Worm (Caenorhabditis elegans) whole organism, midembryonic: ENCODE results near the gene osg-1.

Experiments
- T22C8.4 ChIP-seq: fragments of 200-800 bp; sonication (Bioruptor generic); IDR thresholded peaks from 2 replicates; pipeline ENCODE4 v1.3.6; 2022; ENCODE audit warnings: missing genetic modification characterization, missing compliant biosample characterization
- cog-1 ChIP-seq: sonication (generic microtip); optimal IDR thresholded peaks from 2 replicates; lab custom pipeline; 2016; ENCODE audit warnings: missing genetic modification characterization, missing compliant biosample characterization
- flt-1 ChIP-seq: fragments of 200-800 bp; sonication (Bioruptor generic); IDR thresholded peaks from 2 replicates; pipeline ENCODE4 v1.3.6; 2022; ENCODE audit warnings: missing genetic modification characterization, missing compliant biosample characterization
- ztf-23 ChIP-seq: fragments of 200-800 bp; sonication (Bioruptor generic); IDR thresholded peaks from 2 replicates; pipeline ENCODE4 v1.3.6; 2022; ENCODE audit warnings: missing genetic modification reagents, missing genetic modification characterization, missing compliant biosample characterization

ce11 chrIII:5438064-5438463 is 49.3 kb upstream of the osg-1 start:
- TF ChIP-seq flt-1 (no peak), cog-1 (no peak), ztf-23 (no peak), T22C8.4 (no peak)
